Worm (Caenorhabditis elegans) whole organism, mixed stage, embryonic: Measurements from ENCODE around the gene glb-3.

ENCODE experiments used
- M03D4.4 ChIP-seq: sonication (generic microtip); optimal IDR thresholded peaks from 2 replicates; lab custom pipeline; 2017; ENCODE audit warnings: mild to moderate bottlenecking, missing genetic modification characterization, missing compliant biosample characterization
- bed-3 ChIP-seq: fragments of 200-800 bp; sonication (Bioruptor generic); optimal IDR thresholded peaks from 3 replicates; lab custom pipeline; 2018; ENCODE audit warnings: mild to moderate bottlenecking, missing genetic modification characterization, moderate library complexity, missing compliant biosample characterization
- ceh-83 ChIP-seq: fragments of 200-800 bp; sonication (Bioruptor generic); optimal IDR thresholded peaks from 2 replicates; lab custom pipeline; 2018; ENCODE audit warnings: mild to moderate bottlenecking, missing genetic modification characterization, missing compliant biosample characterization
- ces-1 ChIP-seq: fragments of 150-350 bp; optimal IDR thresholded peaks from 2 replicates; lab custom pipeline; 2014; ENCODE audit warnings: missing biosample characterization, missing genetic modification reagents, missing genetic modification characterization
- cnd-1 ChIP-seq: fragments of 200-800 bp; sonication (Bioruptor generic); optimal IDR thresholded peaks from 2 replicates; lab custom pipeline; 2018; ENCODE audit warnings: mild to moderate bottlenecking, missing genetic modification characterization, missing compliant biosample characterization
- drap-1 ChIP-seq: fragments of 200-800 bp; sonication (Bioruptor generic); optimal IDR thresholded peaks from 3 replicates; lab custom pipeline; 2018; ENCODE audit warnings: mild to moderate bottlenecking, missing genetic modification characterization, missing compliant biosample characterization
- elt-1 ChIP-seq: sonication (generic microtip); optimal IDR thresholded peaks from 2 replicates; lab custom pipeline; 2017; ENCODE audit warnings: missing genetic modification characterization, mild to moderate bottlenecking, missing compliant biosample characterization, antibody characterized with exemption, moderate library complexity, borderline replicate concordance; ENCODE audit not compliant: insufficient read depth
- flh-1 ChIP-seq: fragments of 200-800 bp; sonication (Bioruptor generic); optimal IDR thresholded peaks from 2 replicates; lab custom pipeline; 2018; ENCODE audit warnings: mild to moderate bottlenecking, missing genetic modification characterization, moderate library complexity, missing compliant biosample characterization
- ham-2 ChIP-seq: fragments of 200-800 bp; sonication (Bioruptor generic); optimal IDR thresholded peaks from 2 replicates; lab custom pipeline; 2018; ENCODE audit warnings: mild to moderate bottlenecking, missing genetic modification characterization, missing compliant biosample characterization
- lin-13 ChIP-seq: fragments of 150-350 bp; optimal IDR thresholded peaks from 2 replicates; lab custom pipeline; 2014; ENCODE audit warnings: missing biosample characterization, missing genetic modification characterization
- lin-32 ChIP-seq: fragments of 200-800 bp; sonication (Bioruptor generic); optimal IDR thresholded peaks from 2 replicates; lab custom pipeline; 2018; ENCODE audit warnings: mild to moderate bottlenecking, missing genetic modification characterization, missing compliant biosample characterization
- mab-5 ChIP-seq: fragments of 150-350 bp; optimal IDR thresholded peaks from 2 replicates; lab custom pipeline; 2014; ENCODE audit warnings: missing biosample characterization, missing genetic modification characterization
- mep-1 ChIP-seq: fragments of 150-350 bp; optimal IDR thresholded peaks from 2 replicates; lab custom pipeline; 2017; ENCODE audit warnings: missing biosample characterization, missing genetic modification reagents, missing genetic modification characterization, inconsistent platforms
- mls-2 ChIP-seq: sonication (generic microtip); optimal IDR thresholded peaks from 2 replicates; lab custom pipeline; 2016; ENCODE audit warnings: mild to moderate bottlenecking, missing genetic modification characterization, moderate library complexity, missing compliant biosample characterization
- nhr-12 ChIP-seq: fragments of 150-350 bp; optimal IDR thresholded peaks from 2 replicates; lab custom pipeline; 2014; ENCODE audit warnings: missing biosample characterization, missing genetic modification characterization
- nhr-2 ChIP-seq: fragments of 150-350 bp; optimal IDR thresholded peaks from 2 replicates; lab custom pipeline; 2014; ENCODE audit warnings: missing biosample characterization, missing genetic modification characterization
- nhr-237 ChIP-seq: fragments of 150-350 bp; optimal IDR thresholded peaks from 2 replicates; lab custom pipeline; 2014; ENCODE audit warnings: missing biosample characterization, missing genetic modification characterization
- snpc-4 ChIP-seq: fragments of 150-350 bp; optimal IDR thresholded peaks from 2 replicates; lab custom pipeline; 2014; ENCODE audit warnings: missing biosample characterization, missing genetic modification characterization
- unc-120 ChIP-seq: sonication (generic microtip); optimal IDR thresholded peaks from 2 replicates; lab custom pipeline; 2017; ENCODE audit warnings: missing genetic modification characterization, missing compliant biosample characterization; ENCODE audit not compliant: poor library complexity, severe bottlenecking
- unc-62 ChIP-seq: fragments of 150-350 bp; optimal IDR thresholded peaks from 2 replicates; lab custom pipeline; 2014; ENCODE audit warnings: missing biosample characterization, missing genetic modification reagents, missing genetic modification characterization
- ztf-11 ChIP-seq: fragments of 150-350 bp; optimal IDR thresholded peaks from 2 replicates; lab custom pipeline; 2014; ENCODE audit warnings: missing biosample characterization, missing genetic modification characterization

glb-3 gene

ce11 chrV:11134296-11134695, at the start of gene glb-3:
TSS of gene glb-3 (plus strand) at chrV:11134596.
- TF ChIP-seq elt-1 (tag; lab: Kevin White, UChicago), result no peak
- TF ChIP-seq drap-1, result no peak
- TF ChIP-seq mep-1 (tag; lab: Kevin White, UChicago), result no peak
- no peak for TF ChIP-seq nhr-237 (tag; lab: Kevin White, UChicago)
- TF ChIP-seq unc-120, result no peak
- TF ChIP-seq unc-62 (GFP tag; lab: Kevin White, UChicago), result no peak
- TF ChIP-seq M03D4.4, result no peak
- TF ChIP-seq lin-13, result no peak

- TF ChIP-seq nhr-2 (tag; lab: Kevin White, UChicago) (no peak), unc-62 (GFP tag; lab: Kevin White, UChicago) (no peak)
- TF ChIP-seq, all 35 proteins: peak for 0
Observed at ce11 chrV:11087119-11087518, 47.3 kb upstream of the glb-3 start.

- no peak for TF ChIP-seq flh-1 (GFP tag; lab: Kevin White, UChicago)
- TF ChIP-seq ces-1 (GFP tag; lab: Kevin White, UChicago), result no peak
- no peak for TF ChIP-seq snpc-4 (tag; lab: Kevin White, UChicago)
- no peak for TF ChIP-seq bed-3 (GFP tag; lab: Kevin White, UChicago)
- TF ChIP-seq mab-5 (tag; lab: Kevin White, UChicago), result no peak
- no peak for TF ChIP-seq M03D4.4
- no peak for TF ChIP-seq mls-2 (tag; lab: Kevin White, UChicago)
- no peak for TF ChIP-seq ceh-83
- no peak for TF ChIP-seq nhr-237 (tag; lab: Kevin White, UChicago)
- no peak for TF ChIP-seq ham-2 (GFP tag; lab: Kevin White, UChicago)
- TF ChIP-seq nhr-2 (tag; lab: Kevin White, UChicago), result no peak
- no peak for TF ChIP-seq lin-32
- TF ChIP-seq cnd-1, result no peak
- TF ChIP-seq elt-1 (tag; lab: Kevin White, UChicago), result no peak
- no peak for TF ChIP-seq unc-120
Observed at ce11 chrV:11087519-11087998, 46.8 kb upstream of the glb-3 start, which contains the start of gene Y42A5A.1. TSS of gene Y42A5A.1 (plus strand) at chrV:11087948.

ce11 chrV:11093163-11094091, 41.0 kb upstream of the glb-3 start, which contains the start of gene lact-8:
TSS of gene lact-8 (minus strand) at chrV:11093607.
- peak; percentile 90 for TF ChIP-seq elt-1 (tag; lab: Kevin White, UChicago)
- no peak for TF ChIP-seq ceh-83
- no peak for TF ChIP-seq nhr-12 (tag; lab: Kevin White, UChicago)

- TF ChIP-seq nhr-2 (tag; lab: Kevin White, UChicago) (no peak), unc-120 (no peak)
Observed at ce11 chrV:11094698-11095097, 39.7 kb upstream of the glb-3 start.

- no peak for TF ChIP-seq nhr-12 (tag; lab: Kevin White, UChicago)
- TF ChIP-seq, all 35 proteins: peak for 0
Observed at ce11 chrV:11095873-11096272, 38.5 kb upstream of the glb-3 start, which contains the start of gene Y42A5A.3. TSS of gene Y42A5A.3 (minus strand) at chrV:11095973.

ce11 chrV:11098599-11098998, 35.8 kb upstream of the glb-3 start, which contains the start of gene cdkl-1:
TSS of gene cdkl-1 (plus strand) at chrV:11098899.
- TF ChIP-seq unc-120, result no peak
- TF ChIP-seq, all 35 proteins: peak for 0

- TF ChIP-seq ztf-11 (tag; lab: Kevin White, UChicago) (no peak), drap-1 (no peak)
- TF ChIP-seq, all 35 proteins: peak for 0
Observed at ce11 chrV:11104408-11104807, 30.0 kb upstream of the glb-3 start.
